Worm (Caenorhabditis elegans) whole organism, L3 larva: Measurements from ENCODE around the gene K09E2.3.

Source experiments
- ZK546.5 ChIP-seq: sonication (generic microtip); optimal IDR thresholded peaks from 2 replicates; lab custom pipeline; 2017; ENCODE audit warnings: missing biosample characterization, missing genetic modification characterization
- nfya-1 ChIP-seq: sonication (generic microtip); optimal IDR thresholded peaks from 2 replicates; lab custom pipeline; 2017; ENCODE audit warnings: missing genetic modification characterization, mild to moderate bottlenecking, missing compliant biosample characterization, antibody characterized with exemption, moderate library complexity; ENCODE audit not compliant: insufficient read depth
- nhr-237 ChIP-seq: fragments of 150-350 bp; optimal IDR thresholded peaks from 2 replicates; lab custom pipeline; 2014; ENCODE audit warnings: missing biosample characterization, missing genetic modification characterization
- nhr-76 ChIP-seq: fragments of 150-350 bp; sonication (generic microtip); optimal IDR thresholded peaks from 5 replicates; lab custom pipeline; 2014; ENCODE audit warnings: missing biosample characterization, missing genetic modification characterization
- tbx-2 ChIP-seq: sonication (generic microtip); optimal IDR thresholded peaks from 2 replicates; lab custom pipeline; 2016; ENCODE audit warnings: mild to moderate bottlenecking, missing genetic modification characterization, missing compliant biosample characterization

ce11 chrX:8713754-8714295 lies 40.9 kb downstream of the K09E2.3 start, which contains the start of gene F53A9.6:
- no peak for TF ChIP-seq nhr-237
- TF ChIP-seq ZK546.5 (tag; lab: Kevin White, UChicago) = no peak
- no peak for TF ChIP-seq nfya-1 (tag; lab: Kevin White, UChicago)
- TF ChIP-seq tbx-2 (tag; lab: Kevin White, UChicago) = no peak
- TF ChIP-seq nhr-76 (tag; lab: Kevin White, UChicago) = no peak
